Worm (Caenorhabditis elegans) whole organism, L4/young adult: ENCODE results near the gene C49C3.8.

Source experiments
- W03F9.2 ChIP-seq: fragments of 150-350 bp; optimal IDR thresholded peaks from 2 replicates; lab custom pipeline; 2014; ENCODE audit warnings: missing biosample characterization, missing genetic modification characterization
- him-1 ChIP-seq: sonication (generic microtip); optimal IDR thresholded peaks from 2 replicates; lab custom pipeline; 2016; ENCODE audit warnings: missing genotype, missing genetic modification reagents, missing genetic modification characterization, missing compliant biosample characterization

DNA sequence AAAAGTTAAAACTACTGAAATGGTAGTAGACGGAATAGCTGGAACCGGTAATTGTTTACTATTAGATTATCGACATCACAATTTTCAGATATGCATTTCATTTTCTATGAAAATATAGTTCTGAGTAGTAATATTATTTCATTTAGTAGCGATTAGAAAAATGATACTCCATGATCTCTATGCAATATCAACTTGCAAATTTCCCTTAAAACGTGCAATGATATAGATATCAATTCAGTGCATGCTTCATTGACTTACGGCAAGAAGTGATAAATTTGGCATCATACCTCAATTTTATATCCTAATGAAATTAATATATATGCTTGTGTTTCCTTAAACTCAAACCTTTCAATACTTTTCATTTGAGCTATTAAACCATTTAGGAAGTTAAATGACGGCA is 7.7 kb downstream of the C49C3.8 start, which contains the start of gene C49C3.21:
- TF ChIP-seq W03F9.2 (no peak), him-1 (tag; lab: Kevin White, UChicago) (no peak)
